Fruit fly (Drosophila melanogaster): Measurements from ENCODE around the gene eRF1.
A peak's percentile ranks its signal among the peaks of the same experiment; 100 is the strongest.

eRF1 gene

dm6 chr3L:20317751-20318150, 30.4 kb upstream of the eRF1 start (continued):
- TF ChIP-seq CG5245 (GFP tag; optimal IDR thresholded peaks at IDR 0.05) (no peak), eve (GFP tag; optimal IDR thresholded peaks at IDR 0.05) (peak in 1 of 2 experiments; percentile 59), Hmx (GFP tag; optimal IDR thresholded peaks at IDR 0.05) (no peak), ara (GFP tag; IDR thresholded peaks at IDR 0.05) (no peak)

- TF ChIP-seq CTCF (GFP tag; optimal IDR thresholded peaks at IDR 0.05): peak; percentile 91
- no peak for TF ChIP-seq CG17802 (tag; optimal IDR thresholded peaks at IDR 0.05)
- no peak for TF ChIP-seq H2.0 (GFP tag; IDR thresholded peaks at IDR 0.05)
- peak; percentile 53 for TF ChIP-seq CG16813 (GFP tag; IDR thresholded peaks at IDR 0.05; ENCODE audit: partially characterized antibody)
- TF ChIP-seq CG6791 (GFP tag; IDR thresholded peaks at IDR 0.05; ENCODE audit: partially characterized antibody): peak; percentile 51; the same call in 2 of the 3 replicates
- TF ChIP-seq Hmr (GFP tag; optimal IDR thresholded peaks at IDR 0.05): no peak
- TF ChIP-seq eve (GFP tag; optimal IDR thresholded peaks at IDR 0.05): no peak
- TF ChIP-seq Stat92E (GFP tag; optimal IDR thresholded peaks at IDR 0.05): no peak
- TF ChIP-seq NK7.1 (GFP tag; optimal IDR thresholded peaks at IDR 0.05): no peak
- TF ChIP-seq vfl (GFP tag; optimal IDR thresholded peaks at IDR 0.05): no peak
- TF ChIP-seq knrl (GFP tag; IDR thresholded peaks at IDR 0.05; ENCODE audit: partially characterized antibody): peak; percentile 49; the same call in 1 of the 3 replicates
- TF ChIP-seq CG2199 (GFP tag; IDR thresholded peaks at IDR 0.05): peak; percentile 82
- no peak for TF ChIP-seq zfh1 (GFP tag; IDR thresholded peaks at IDR 0.05)
- TF ChIP-seq Vsx1 (GFP tag; optimal IDR thresholded peaks at IDR 0.05): no peak
- no peak for TF ChIP-seq CG17359 (tag; optimal IDR thresholded peaks at IDR 0.05)
- no peak for TF ChIP-seq CG1832 (GFP tag; optimal IDR thresholded peaks at IDR 0.05)
- TF ChIP-seq pho (GFP tag; optimal IDR thresholded peaks at IDR 0.05): no peak
- no peak for TF ChIP-seq CG17385 (GFP tag; optimal IDR thresholded peaks at IDR 0.05)
- TF ChIP-seq CkIIα-i1 (GFP tag; IDR thresholded peaks at IDR 0.05): no peak
- TF ChIP-seq MBD-R2 (GFP tag; IDR thresholded peaks at IDR 0.05): no peak
- no peak for TF ChIP-seq Dip2 (GFP tag; IDR thresholded peaks at IDR 0.05)
- no peak for TF ChIP-seq CG11085 (GFP tag; IDR thresholded peaks at IDR 0.05)
- 0 out of 2 replicates have a peak, but pooled peaks have one; percentile 14 for TF ChIP-seq CG9932 (GFP tag; IDR thresholded peaks at IDR 0.05)
- TF ChIP-seq pros (GFP tag; optimal IDR thresholded peaks at IDR 0.05): no peak
- no peak for TF ChIP-seq stc (GFP tag; IDR thresholded peaks at IDR 0.05)
- TF ChIP-seq stwl (tag; optimal IDR thresholded peaks at IDR 0.05): peak; percentile 12
- TF ChIP-seq fd64A (GFP tag; optimal IDR thresholded peaks at IDR 0.05): no peak
- TF ChIP-seq CG12071 (GFP tag; optimal IDR thresholded peaks at IDR 0.05): no peak
- peak; percentile 57 for TF ChIP-seq amos (GFP tag; IDR thresholded peaks at IDR 0.05; ENCODE audit: partially characterized antibody)
- no peak for TF ChIP-seq CrebB (tag; optimal IDR thresholded peaks at IDR 0.05)
- TF ChIP-seq Bgb (GFP tag; IDR thresholded peaks at IDR 0.05; ENCODE audit: partially characterized antibody): peak; percentile 65
- TF ChIP-seq CG11456 (GFP tag; IDR thresholded peaks at IDR 0.05): peak; percentile 42; the same call in 1 of the 3 replicates
- peak; percentile 52 for TF ChIP-seq BEAF-32 (GFP tag; optimal IDR thresholded peaks at IDR 0.05)
- TF ChIP-seq bbx (GFP tag; IDR thresholded peaks at IDR 0.05; ENCODE audit: partially characterized antibody): peak; percentile 43; the same call in 1 of the 2 replicates
Measured at dm6 chr3L:20320044-20320443, 28.1 kb upstream of the eRF1 start.

dm6 chr3L:20320652-20321051, 27.5 kb upstream of the eRF1 start, which contains the start of gene Spn77Bb:
Gene Spn77Bb (plus strand): TSS chr3L:20320952.
- TF ChIP-seq nerfin-2 (GFP tag; IDR thresholded peaks at IDR 0.05; ENCODE audit: partially characterized antibody): no peak
- no peak for TF ChIP-seq CG17802 (tag; optimal IDR thresholded peaks at IDR 0.05)
- TF ChIP-seq CG14965 (GFP tag; optimal IDR thresholded peaks at IDR 0.05; ENCODE audit: borderline replicate concordance): no peak
- TF ChIP-seq Doc3 (GFP tag; IDR thresholded peaks at IDR 0.05; ENCODE audit: partially characterized antibody): no peak
- TF ChIP-seq Chrac-16 (GFP tag; optimal IDR thresholded peaks at IDR 0.05): no peak
- no peak for TF ChIP-seq Tbp (GFP tag; optimal IDR thresholded peaks at IDR 0.05)
- TF ChIP-seq Hsf (GFP tag; optimal IDR thresholded peaks at IDR 0.05): no peak
- no peak for TF ChIP-seq HHEX (GFP tag; optimal IDR thresholded peaks at IDR 0.05)
- TF ChIP-seq stc (GFP tag; IDR thresholded peaks at IDR 0.05): no peak
- TF ChIP-seq ac (GFP tag; optimal IDR thresholded peaks at IDR 0.05): no peak
- TF ChIP-seq CG2199 (GFP tag; IDR thresholded peaks at IDR 0.05): no peak
- TF ChIP-seq fd3F (GFP tag; optimal IDR thresholded peaks at IDR 0.05): no peak
- TF ChIP-seq Sry-δ (GFP tag; optimal IDR thresholded peaks at IDR 0.05): no peak
- TF ChIP-seq sim (GFP tag; IDR thresholded peaks at IDR 0.05): no peak
- TF ChIP-seq dmrt99B (tag; optimal IDR thresholded peaks at IDR 0.05): no peak
- TF ChIP-seq gt (GFP tag; IDR thresholded peaks at IDR 0.05): no peak
- TF ChIP-seq CG6791 (GFP tag; IDR thresholded peaks at IDR 0.05; ENCODE audit: partially characterized antibody): no peak

Measured in whole organism, embryonic.